Fruit fly (Drosophila melanogaster): ENCODE data around the gene Sfp24Bc.

Sfp24Bc gene

dm6 chr2L:3719414-3719959, 49.1 kb upstream of the Sfp24Bc start (continued):
- TF ChIP-seq Eip74EF (GFP tag; optimal IDR thresholded peaks at IDR 0.05), result no peak
- TF ChIP-seq CG8290 (GFP tag; optimal IDR thresholded peaks at IDR 0.05), result no peak
- TF ChIP-seq CG8290 (tag; optimal IDR thresholded peaks at IDR 0.05), result no peak
- no peak for TF ChIP-seq Sry-δ (GFP tag; optimal IDR thresholded peaks at IDR 0.05)
- no peak for TF ChIP-seq CG12942 (GFP tag; optimal IDR thresholded peaks at IDR 0.05)
- no peak for TF ChIP-seq CG32772 (GFP tag; IDR thresholded peaks at IDR 0.05)
- TF ChIP-seq en (GFP tag; optimal IDR thresholded peaks at IDR 0.05), result no peak
- no peak for TF ChIP-seq shn (GFP tag; optimal IDR thresholded peaks at IDR 0.05)
- TF ChIP-seq CoRest (tag; optimal IDR thresholded peaks at IDR 0.05), result peak; percentile 41
- TF ChIP-seq CG6791 (GFP tag; IDR thresholded peaks at IDR 0.05; ENCODE audit: partially characterized antibody), result no peak
- TF ChIP-seq gsb (GFP tag; IDR thresholded peaks at IDR 0.05), result 0 out of 2 replicates have a peak, but pooled peaks have one; percentile 5
- TF ChIP-seq CG17361 (GFP tag; IDR thresholded peaks at IDR 0.05), result no peak
- TF ChIP-seq chn (GFP tag; optimal IDR thresholded peaks at IDR 0.05), result no peak
- peak; percentile 31 for TF ChIP-seq CG13424 (tag; optimal IDR thresholded peaks at IDR 0.05)
- no peak for TF ChIP-seq trh (GFP tag; optimal IDR thresholded peaks at IDR 0.05)
- no peak for TF ChIP-seq CG17802 (tag; optimal IDR thresholded peaks at IDR 0.05)
- TF ChIP-seq CTCF (GFP tag; optimal IDR thresholded peaks at IDR 0.05), result peak; percentile 35
- no peak for TF ChIP-seq kni (GFP tag; optimal IDR thresholded peaks at IDR 0.05)
- no peak for TF ChIP-seq bbx (GFP tag; IDR thresholded peaks at IDR 0.05; ENCODE audit: partially characterized antibody)
- no peak for TF ChIP-seq CG31388 (GFP tag; optimal IDR thresholded peaks at IDR 0.05)
- TF ChIP-seq hkb (optimal IDR thresholded peaks at IDR 0.05), result no peak
- 0 out of 2 replicates have a peak, but pooled peaks have one; percentile 23 for TF ChIP-seq hkb (GFP tag; IDR thresholded peaks at IDR 0.05)
- no peak for TF ChIP-seq CG8478 (optimal IDR thresholded peaks at IDR 0.05)
- TF ChIP-seq schlank (tag; optimal IDR thresholded peaks at IDR 0.05), result no peak
- peak; percentile 21 for TF ChIP-seq CG12219 (GFP tag; optimal IDR thresholded peaks at IDR 0.05)
- no peak for TF ChIP-seq Rfx (GFP tag; IDR thresholded peaks at IDR 0.05)
- no peak for TF ChIP-seq CG14667 (GFP tag; IDR thresholded peaks at IDR 0.05)
- TF ChIP-seq Kr (GFP tag; optimal IDR thresholded peaks at IDR 0.05), result no peak
- TF ChIP-seq Dad (GFP tag; optimal IDR thresholded peaks at IDR 0.05), result no peak
- no peak for TF ChIP-seq Dref (GFP tag; IDR thresholded peaks at IDR 0.05)
- TF ChIP-seq chm (GFP tag; IDR thresholded peaks at IDR 0.05), result no peak
- no peak for TF ChIP-seq CG7839 (tag; optimal IDR thresholded peaks at IDR 0.05)
- no peak for TF ChIP-seq CG9876 (GFP tag; optimal IDR thresholded peaks at IDR 0.05)
- TF ChIP-seq so (GFP tag; IDR thresholded peaks at IDR 0.05), result 0 out of 3 replicates have a peak, but pooled peaks have one; percentile 33
- TF ChIP-seq vvl (GFP tag; IDR thresholded peaks at IDR 0.05), result no peak
- TF ChIP-seq ems (GFP tag; optimal IDR thresholded peaks at IDR 0.05), result no peak
- no peak for TF ChIP-seq CG3163 (GFP tag; optimal IDR thresholded peaks at IDR 0.05)
- no peak for TF ChIP-seq CG4854 (GFP tag; optimal IDR thresholded peaks at IDR 0.05)
- peak; percentile 70 for TF ChIP-seq sens (GFP tag)
- peak; percentile 39 for TF ChIP-seq CG17359 (tag; optimal IDR thresholded peaks at IDR 0.05)
- TF ChIP-seq NK7.1 (GFP tag; optimal IDR thresholded peaks at IDR 0.05), result no peak
- no peak for TF ChIP-seq CG1233 (GFP tag; optimal IDR thresholded peaks at IDR 0.05)
- TF ChIP-seq Atf6 (GFP tag; IDR thresholded peaks at IDR 0.05), result peak; percentile 70
- TF ChIP-seq Aef1 (GFP tag; IDR thresholded peaks at IDR 0.05), result no peak
- no peak for TF ChIP-seq hth (optimal IDR thresholded peaks at IDR 0.05)
- TF ChIP-seq Mes4 (GFP tag; optimal IDR thresholded peaks at IDR 0.05), result no peak
- no peak for TF ChIP-seq amos (GFP tag; IDR thresholded peaks at IDR 0.05; ENCODE audit: partially characterized antibody)
- no peak for TF ChIP-seq exex (tag; optimal IDR thresholded peaks at IDR 0.05)
- no peak for TF ChIP-seq maf-S (GFP tag; optimal IDR thresholded peaks at IDR 0.05)
- TF ChIP-seq org-1 (GFP tag; optimal IDR thresholded peaks at IDR 0.05), result peak; percentile 0
- no peak for TF ChIP-seq CG11456 (GFP tag; IDR thresholded peaks at IDR 0.05)
- no peak for TF ChIP-seq CG8089 (GFP tag; optimal IDR thresholded peaks at IDR 0.05)
- TF ChIP-seq Doc3 (GFP tag; IDR thresholded peaks at IDR 0.05; ENCODE audit: partially characterized antibody), result no peak
- peak; percentile 46 for TF ChIP-seq CG2120 (GFP tag; optimal IDR thresholded peaks at IDR 0.05)
